Worm (Caenorhabditis elegans) whole organism, young adult: ENCODE results near the gene F59E12.1.
A peak's percentile ranks its signal among the peaks of the same experiment; 100 is the strongest.

ENCODE experiments used
- B0336.3 ChIP-seq: fragments of 200-800 bp; sonication (Bioruptor generic); IDR thresholded peaks from 2 replicates; pipeline ENCODE4 v1.3.6; 2022; ENCODE audit warnings: missing genetic modification characterization, missing compliant biosample characterization
- C17E4.6 ChIP-seq: fragments of 200-800 bp; sonication (Bioruptor generic); IDR thresholded peaks from 2 replicates; pipeline ENCODE4 v1.3.6; 2022; ENCODE audit warnings: missing genetic modification reagents, missing genetic modification characterization, missing compliant biosample characterization
- F33H1.4 ChIP-seq: fragments of 200-800 bp; sonication (Bioruptor generic); IDR thresholded peaks from 2 replicates; pipeline ENCODE4 v1.3.6; 2022; ENCODE audit warnings: missing genetic modification reagents, missing genetic modification characterization, missing compliant biosample characterization
- F39B2.1 ChIP-seq: fragments of 200-800 bp; sonication (Bioruptor generic); IDR thresholded peaks from 2 replicates; pipeline ENCODE4 v1.3.6; 2022; ENCODE audit warnings: missing genetic modification reagents, missing genetic modification characterization, missing compliant biosample characterization
- F49E8.2 ChIP-seq: sonication (generic microtip); optimal IDR thresholded peaks from 3 replicates; lab custom pipeline; 2017; ENCODE audit warnings: missing genetic modification characterization, mild to moderate bottlenecking, missing compliant biosample characterization, antibody characterized with exemption, moderate library complexity; ENCODE audit not compliant: insufficient read depth
- F52B5.7 ChIP-seq: sonication (generic microtip); optimal IDR thresholded peaks from 2 replicates; lab custom pipeline; 2016; ENCODE audit warnings: mild to moderate bottlenecking, missing genetic modification characterization, missing compliant biosample characterization
- K11D2.4 ChIP-seq: fragments of 200-800 bp; sonication (Bioruptor generic); IDR thresholded peaks from 2 replicates; pipeline ENCODE4 v1.3.6; 2022; ENCODE audit warnings: missing genetic modification reagents, missing genetic modification characterization, missing compliant biosample characterization
- K12H6.12 ChIP-seq: fragments of 200-800 bp; sonication (Bioruptor generic); optimal IDR thresholded peaks from 2 replicates; lab custom pipeline; 2018; ENCODE audit warnings: mild to moderate bottlenecking, missing genetic modification characterization, missing compliant biosample characterization
- T26A5.8 ChIP-seq: sonication (generic microtip); optimal IDR thresholded peaks from 2 replicates; lab custom pipeline; 2016; ENCODE audit warnings: missing genetic modification characterization, missing compliant biosample characterization
- Y53F4B.3 ChIP-seq: fragments of 200-800 bp; sonication (Bioruptor generic); IDR thresholded peaks from 2 replicates; pipeline ENCODE4 v1.3.6; 2022; ENCODE audit warnings: missing genetic modification reagents, missing genetic modification characterization, missing compliant biosample characterization
- Y53G8AR.9 ChIP-seq: fragments of 200-800 bp; sonication (Bioruptor generic); conservative IDR thresholded peaks from 2 replicates; pipeline ENCODE4 v1.3.6; 2022; ENCODE audit warnings: missing genetic modification reagents, missing genetic modification characterization, missing compliant biosample characterization
- Y79H2A.3 ChIP-seq: fragments of 200-800 bp; sonication (Bioruptor generic); conservative IDR thresholded peaks from 2 replicates; pipeline ENCODE4 v1.3.6; 2022; ENCODE audit warnings: missing genetic modification reagents, missing genetic modification characterization, missing compliant biosample characterization
- aptf-2 ChIP-seq: fragments of 200-800 bp; sonication (Bioruptor generic); conservative IDR thresholded peaks from 2 replicates; pipeline ENCODE4 v1.3.6; 2022; ENCODE audit warnings: missing genetic modification reagents, missing genetic modification characterization, missing compliant biosample characterization
- aptf-3 ChIP-seq: fragments of 200-800 bp; sonication (Bioruptor generic); IDR thresholded peaks from 2 replicates; pipeline ENCODE4 v1.3.6; 2022; ENCODE audit warnings: missing genetic modification characterization, missing compliant biosample characterization
- athp-1 ChIP-seq: sonication (generic microtip); optimal IDR thresholded peaks from 2 replicates; lab custom pipeline; 2017; ENCODE audit warnings: mild to moderate bottlenecking, missing genetic modification characterization, missing compliant biosample characterization
- attf-5 ChIP-seq: fragments of 200-800 bp; sonication (Bioruptor generic); optimal IDR thresholded peaks from 2 replicates; lab custom pipeline; 2018; ENCODE audit warnings: mild to moderate bottlenecking, missing genetic modification characterization, missing compliant biosample characterization
- bed-2 ChIP-seq: fragments of 200-800 bp; sonication (Bioruptor generic); IDR thresholded peaks from 2 replicates; pipeline ENCODE4 v1.3.6; 2022; ENCODE audit warnings: missing genetic modification reagents, missing genetic modification characterization, missing compliant biosample characterization
- ccch-3 ChIP-seq: fragments of 200-800 bp; sonication (Bioruptor generic); optimal IDR thresholded peaks from 2 replicates; lab custom pipeline; 2018; ENCODE audit warnings: mild to moderate bottlenecking, missing genetic modification characterization, missing compliant biosample characterization
- cebp-2 ChIP-seq: fragments of 200-800 bp; sonication (Bioruptor generic); IDR thresholded peaks from 2 replicates; pipeline ENCODE4 v1.3.6; 2022; ENCODE audit warnings: missing genetic modification characterization, missing compliant biosample characterization
- ceh-100 ChIP-seq: fragments of 200-800 bp; sonication (Bioruptor generic); IDR thresholded peaks from 2 replicates; pipeline ENCODE4 v1.3.6; 2022; ENCODE audit warnings: missing genetic modification reagents, missing genetic modification characterization, missing compliant biosample characterization
- ceh-27 ChIP-seq: fragments of 200-800 bp; sonication (Bioruptor generic); optimal IDR thresholded peaks from 2 replicates; lab custom pipeline; 2018; ENCODE audit warnings: mild to moderate bottlenecking, missing genetic modification characterization, moderate library complexity, missing compliant biosample characterization
- ceh-91 ChIP-seq: fragments of 200-800 bp; sonication (Bioruptor generic); IDR thresholded peaks from 2 replicates; pipeline ENCODE4 v1.3.6; 2022; ENCODE audit warnings: missing genetic modification reagents, missing genetic modification characterization, missing compliant biosample characterization
- dpff-1 ChIP-seq: sonication (generic microtip); optimal IDR thresholded peaks from 2 replicates; lab custom pipeline; 2017; ENCODE audit warnings: mild to moderate bottlenecking, missing genetic modification characterization, missing compliant biosample characterization
- dpl-1 ChIP-seq: fragments of 150-350 bp; optimal IDR thresholded peaks from 2 replicates; lab custom pipeline; 2014; ENCODE audit warnings: missing biosample characterization, missing genetic modification reagents, missing genetic modification characterization
- ets-4 ChIP-seq: fragments of 200-800 bp; sonication (Bioruptor generic); optimal IDR thresholded peaks from 2 replicates; lab custom pipeline; 2018; ENCODE audit warnings: mild to moderate bottlenecking, missing genetic modification characterization, missing compliant biosample characterization
- hlh-26 ChIP-seq: fragments of 200-800 bp; sonication (Bioruptor generic); conservative IDR thresholded peaks from 2 replicates; pipeline ENCODE4 v1.3.6; 2022; ENCODE audit warnings: missing genetic modification reagents, missing genetic modification characterization, missing compliant biosample characterization
- hrde-1 ChIP-seq: sonication (generic microtip); optimal IDR thresholded peaks from 2 replicates; lab custom pipeline; 2016; ENCODE audit warnings: missing genetic modification characterization, mild to moderate bottlenecking, missing compliant biosample characterization, moderate library complexity, missing genotype, missing genetic modification reagents, borderline replicate concordance
- lag-1 ChIP-seq: fragments of 200-800 bp; sonication (Bioruptor generic); IDR thresholded peaks from 2 replicates; pipeline ENCODE4 v1.3.6; 2022; ENCODE audit warnings: missing genetic modification reagents, missing genetic modification characterization, missing compliant biosample characterization
- let-526 ChIP-seq: fragments of 200-800 bp; sonication (Bioruptor generic); IDR thresholded peaks from 2 replicates; pipeline ENCODE4 v1.3.6; 2022; ENCODE audit warnings: missing genetic modification reagents, missing genetic modification characterization, missing compliant biosample characterization
- lin-26 ChIP-seq: fragments of 200-800 bp; sonication (Bioruptor generic); IDR thresholded peaks from 2 replicates; pipeline ENCODE4 v1.3.6; 2022; ENCODE audit warnings: missing genetic modification reagents, missing genetic modification characterization, missing compliant biosample characterization
- lin-40 ChIP-seq: sonication (generic microtip); optimal IDR thresholded peaks from 2 replicates; lab custom pipeline; 2016; ENCODE audit warnings: missing genetic modification characterization, mild to moderate bottlenecking, missing compliant biosample characterization, missing genotype, missing genetic modification reagents
- lir-1 ChIP-seq: fragments of 200-800 bp; sonication (Bioruptor generic); conservative IDR thresholded peaks from 2 replicates; pipeline ENCODE4 v1.3.6; 2022; ENCODE audit warnings: missing genetic modification reagents, missing genetic modification characterization, missing compliant biosample characterization
- madf-8 ChIP-seq: fragments of 200-800 bp; sonication (Bioruptor generic); conservative IDR thresholded peaks from 2 replicates; pipeline ENCODE4 v1.3.6; 2022; ENCODE audit warnings: missing genetic modification reagents, missing genetic modification characterization, missing compliant biosample characterization
- nfya-1 ChIP-seq: sonication (generic microtip); optimal IDR thresholded peaks from 2 replicates; lab custom pipeline; 2017; ENCODE audit warnings: antibody characterized with exemption, missing compliant biosample characterization, missing genetic modification characterization, borderline replicate concordance; ENCODE audit not compliant: insufficient read depth
- nfya-2 ChIP-seq: fragments of 200-800 bp; sonication (Bioruptor generic); IDR thresholded peaks from 2 replicates; pipeline ENCODE4 v1.3.6; 2022; ENCODE audit warnings: missing genetic modification reagents, missing genetic modification characterization, missing compliant biosample characterization
- nfyb-1 ChIP-seq: fragments of 200-800 bp; sonication (Bioruptor generic); IDR thresholded peaks from 2 replicates; pipeline ENCODE4 v1.3.6; 2022; ENCODE audit warnings: missing genetic modification reagents, missing genetic modification characterization, missing compliant biosample characterization
- nhr-120 ChIP-seq: fragments of 200-800 bp; sonication (Bioruptor generic); IDR thresholded peaks from 2 replicates; pipeline ENCODE4 v1.3.6; 2022; ENCODE audit warnings: missing genetic modification characterization, missing compliant biosample characterization
- pbrm-1 ChIP-seq: fragments of 200-800 bp; sonication (Bioruptor generic); IDR thresholded peaks from 2 replicates; pipeline ENCODE4 v1.3.6; 2022; ENCODE audit warnings: missing genetic modification reagents, missing genetic modification characterization, missing compliant biosample characterization
- pha-4 ChIP-seq: fragments of 150-350 bp; sonication (generic microtip); optimal IDR thresholded peaks from 2 replicates; lab custom pipeline; 2014; ENCODE audit warnings: missing biosample characterization, missing genetic modification reagents, missing genetic modification characterization
- rpc-1 ChIP-seq, 2 experiments: fragments of 150-350 bp in 1 of 2; sonication (generic microtip) in 1 of 2; optimal IDR thresholded peaks; 2 replicates each; lab custom pipeline; 2014 to 2018; ENCODE audit warnings: missing biosample characterization in 1 of 2, missing genetic modification characterization in 1 of 2, missing genetic modification reagents in 1 of 2, missing genotype in 1 of 2
- sea-2 ChIP-seq: fragments of 200-800 bp; sonication (Bioruptor generic); IDR thresholded peaks from 2 replicates; pipeline ENCODE4 v1.3.6; 2022; ENCODE audit warnings: missing genetic modification characterization, missing compliant biosample characterization
- sptf-2 ChIP-seq: fragments of 200-800 bp; sonication (Bioruptor generic); optimal IDR thresholded peaks from 2 replicates; lab custom pipeline; 2018; ENCODE audit warnings: mild to moderate bottlenecking, missing genetic modification characterization, missing compliant biosample characterization
- unc-62 ChIP-seq: fragments of 150-350 bp; optimal IDR thresholded peaks from 2 replicates; lab custom pipeline; 2014; ENCODE audit warnings: missing biosample characterization, missing genetic modification reagents, missing genetic modification characterization
- ztf-3 ChIP-seq: fragments of 200-800 bp; sonication (Bioruptor generic); optimal IDR thresholded peaks from 2 replicates; lab custom pipeline; 2018; ENCODE audit warnings: mild to moderate bottlenecking, missing genetic modification characterization, missing compliant biosample characterization

The F59E12.1 gene

ce11 chrII:5660736-5661734 lies 6.7 kb downstream of the F59E12.1 start, which contains the start of the genes ift-43 and mdt-26 (continued):
- peak; percentile 48; the same call in 1 of the 2 replicates for TF ChIP-seq lir-1
- peak; percentile 10 for TF ChIP-seq madf-8 (GFP tag; lab: Robert Waterston, UW)
- TF ChIP-seq dpl-1 (GFP tag; lab: Kevin White, UChicago), result peak; percentile 40
- TF ChIP-seq Y79H2A.3, result peak; percentile 81; the same call in 1 of the 2 replicates
- peak; percentile 90 for TF ChIP-seq let-526 (GFP tag; lab: Robert Waterston, UW)
- 0 out of 2 replicates have a peak, but pooled peaks have one; percentile 37 for TF ChIP-seq Y53F4B.3 (GFP tag; lab: Robert Waterston, UW)
- TF ChIP-seq sea-2 (GFP tag; lab: Robert Waterston, UW), result 0 out of 2 replicates have a peak, but pooled peaks have one; percentile 65
- no peak for TF ChIP-seq nhr-120 (GFP tag; lab: Robert Waterston, UW)

- peak; percentile 99 for TF ChIP-seq nfya-2
- TF ChIP-seq aptf-3 (GFP tag; lab: Robert Waterston, UW), result peak; percentile 99
- TF ChIP-seq lin-26, result peak; percentile 85
- TF ChIP-seq hlh-26 (GFP tag; lab: Robert Waterston, UW), result 0 out of 2 replicates have a peak, but pooled peaks have one; percentile 78
- peak; percentile 100 for TF ChIP-seq nfyb-1 (GFP tag; lab: Robert Waterston, UW)
- peak; percentile 95 for TF ChIP-seq C17E4.6 (GFP tag; lab: Robert Waterston, UW)
- no peak for TF ChIP-seq rpc-1 (optimal IDR thresholded peaks at IDR 0.05; lab: Kevin White, UChicago)
- TF ChIP-seq rpc-1 (tag; optimal IDR thresholded peaks at IDR 0.05; lab: Kevin White, UChicago), result no peak
- TF ChIP-seq athp-1 (tag; lab: Kevin White, UChicago), result peak; percentile 99
- peak; percentile 98 for TF ChIP-seq T26A5.8
- no peak; the same call in 1 of the 2 replicates for TF ChIP-seq F33H1.4 (GFP tag; lab: Robert Waterston, UW)
- TF ChIP-seq F52B5.7, result peak; percentile 100
- peak; percentile 99 for TF ChIP-seq dpff-1
- 0 out of 2 replicates have a peak, but pooled peaks have one; percentile 70 for TF ChIP-seq lag-1 (GFP tag; lab: Robert Waterston, UW)
- peak; percentile 90 for TF ChIP-seq K12H6.12 (tag; lab: Kevin White, UChicago)
- TF ChIP-seq pha-4, result no peak
- no peak for TF ChIP-seq nfya-1
- peak; percentile 100 for TF ChIP-seq cebp-2
- peak; percentile 72; the same call in 1 of the 2 replicates for TF ChIP-seq bed-2 (GFP tag; lab: Robert Waterston, UW)
- peak; percentile 96 for TF ChIP-seq pbrm-1 (GFP tag; lab: Robert Waterston, UW)
- peak; percentile 98 for TF ChIP-seq B0336.3 (GFP tag; lab: Robert Waterston, UW)
- peak; percentile 94 for TF ChIP-seq K11D2.4
- peak; percentile 86 for TF ChIP-seq aptf-2 (GFP tag; lab: Robert Waterston, UW)
- peak; percentile 90 for TF ChIP-seq F39B2.1 (GFP tag; lab: Robert Waterston, UW)
- peak; percentile 90 for TF ChIP-seq ceh-100
- TF ChIP-seq hrde-1, result peak; percentile 94
- no peak for TF ChIP-seq ccch-3 (GFP tag; lab: Kevin White, UChicago)
- TF ChIP-seq ceh-27 (GFP tag; lab: Kevin White, UChicago), result peak; percentile 88
- TF ChIP-seq ceh-91 (GFP tag; lab: Robert Waterston, UW), result peak; percentile 73
- peak; percentile 97 for TF ChIP-seq Y53G8AR.9 (GFP tag; lab: Robert Waterston, UW)
- TF ChIP-seq unc-62 (GFP tag; lab: Kevin White, UChicago), result peak; percentile 48
- peak; percentile 94 for TF ChIP-seq ztf-3 (GFP tag; lab: Kevin White, UChicago)
- TF ChIP-seq ets-4 (GFP tag; lab: Kevin White, UChicago), result peak; percentile 69
- peak; percentile 33 for TF ChIP-seq F49E8.2
- TF ChIP-seq sptf-2 (GFP tag; lab: Kevin White, UChicago), result no peak
- TF ChIP-seq attf-5 (GFP tag; lab: Kevin White, UChicago), result peak; percentile 85
- peak; percentile 31; the same call in 1 of the 2 replicates for TF ChIP-seq Y53F4B.3 (GFP tag; lab: Robert Waterston, UW)
- peak; percentile 88 for TF ChIP-seq lin-40 (tag; lab: Kevin White, UChicago)
These were observed 7.4 kb downstream of the F59E12.1 start for ce11 chrII:5661735-5662177.
